Fruit fly (Drosophila melanogaster) Kc167 (cell line): ENCODE measurements around the gene gish.

ENCODE experiments used
- Myc ChIP-seq: fragments of >200 bp; optimal IDR thresholded peaks from 2 replicates; lab custom pipeline; 2017; ENCODE audit warnings: missing external identifiers
- Sin3A ChIP-seq: fragments of >200 bp; optimal IDR thresholded peaks from 2 replicates; lab custom pipeline; 2018; ENCODE audit warnings: missing external identifiers
- h ChIP-seq: fragments of >200 bp; optimal IDR thresholded peaks from 3 replicates; lab custom pipeline; 2018; ENCODE audit warnings: missing external identifiers
- insv ChIP-seq: fragments of >200 bp; optimal IDR thresholded peaks from 3 replicates; lab custom pipeline; 2018; ENCODE audit warnings: missing external identifiers
- psq ChIP-seq: fragments of >200 bp; optimal IDR thresholded peaks from 2 replicates; lab custom pipeline; 2017; ENCODE audit warnings: missing external identifiers
- ttk ChIP-seq: sonication (Bioruptor generic); optimal IDR thresholded peaks from 2 replicates; lab custom pipeline; 2017; ENCODE audit warnings: missing external identifiers

DNA sequence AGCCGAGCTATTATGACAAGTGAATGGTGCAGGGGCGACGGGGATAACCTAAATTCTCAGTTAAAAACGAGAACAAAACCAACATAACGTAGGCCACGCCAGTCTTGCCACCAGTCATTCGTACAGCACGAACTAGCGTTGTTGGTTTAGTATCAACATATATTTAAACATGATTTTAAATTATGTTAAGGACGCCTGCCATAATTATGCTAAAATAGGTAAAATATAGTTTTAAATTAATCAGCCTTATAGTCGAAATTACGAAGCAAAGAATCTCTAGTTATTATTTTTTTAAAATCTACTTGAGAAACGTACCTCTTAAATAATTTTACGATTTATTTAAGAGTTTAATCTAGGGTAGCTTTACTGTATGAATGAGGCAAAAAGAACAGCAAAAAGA lies 4.7 kb downstream of the gish start:
- TF ChIP-seq insv (lab: Kevin White, UChicago), result no peak
- no peak for TF ChIP-seq ttk (lab: Kevin White, UChicago)
- TF ChIP-seq psq (lab: Kevin White, UChicago), result no peak
- TF ChIP-seq h (lab: Kevin White, UChicago), result no peak
- no peak for TF ChIP-seq Myc (lab: Kevin White, UChicago)
- no peak for TF ChIP-seq Sin3A (lab: Kevin White, UChicago)
